Worm (Caenorhabditis elegans): ENCODE results near the gene mec-18.

DNA sequence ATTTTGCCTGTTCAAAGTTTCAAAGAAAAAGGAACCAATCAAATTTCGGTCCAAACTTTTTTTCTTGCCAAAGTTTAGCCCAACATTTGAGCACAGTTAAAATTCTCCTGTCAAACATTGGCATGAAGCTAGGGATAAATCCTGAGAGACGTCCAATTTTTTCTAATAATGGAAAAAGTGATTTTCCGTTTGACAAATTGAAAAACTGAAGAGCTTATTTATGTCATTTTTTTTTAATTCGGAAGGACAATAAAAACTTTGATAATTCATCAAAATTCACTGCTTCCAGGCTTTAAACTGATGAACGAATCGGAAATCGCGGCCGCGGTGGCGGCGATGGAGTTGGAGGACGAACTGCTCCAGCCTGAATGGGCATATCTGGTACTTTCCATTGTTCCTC, 46.5 kb upstream of the mec-18 start, which contains the start of gene dop-6:
- TF ChIP-seq nhr-90 (tag; optimal IDR thresholded peaks at IDR 0.05) (no peak), egrh-3 (GFP tag; IDR thresholded peaks at IDR 0.05) (no peak), pha-4 (tag; optimal IDR thresholded peaks at IDR 0.05) (no peak), die-1 (tag; optimal IDR thresholded peaks at IDR 0.05) (no peak), lsy-27 (tag; optimal IDR thresholded peaks at IDR 0.05; ENCODE audit: borderline replicate concordance, insufficient read depth) (no peak), unc-130 (GFP tag; optimal IDR thresholded peaks at IDR 0.05) (no peak), ama-1 (optimal IDR thresholded peaks at IDR 0.05) (no peak), ama-1 (GFP tag; optimal IDR thresholded peaks at IDR 0.05) (no peak), F57A8.1 (GFP tag; optimal IDR thresholded peaks at IDR 0.05) (no peak), T07F8.4 (tag; optimal IDR thresholded peaks at IDR 0.05) (no peak), unc-62 (GFP tag; optimal IDR thresholded peaks at IDR 0.05) (no peak), rec-8 (tag; optimal IDR thresholded peaks at IDR 0.05) (no peak)
